Worm (Caenorhabditis elegans): ENCODE measurements around the gene Y105C5B.18.

DNA sequence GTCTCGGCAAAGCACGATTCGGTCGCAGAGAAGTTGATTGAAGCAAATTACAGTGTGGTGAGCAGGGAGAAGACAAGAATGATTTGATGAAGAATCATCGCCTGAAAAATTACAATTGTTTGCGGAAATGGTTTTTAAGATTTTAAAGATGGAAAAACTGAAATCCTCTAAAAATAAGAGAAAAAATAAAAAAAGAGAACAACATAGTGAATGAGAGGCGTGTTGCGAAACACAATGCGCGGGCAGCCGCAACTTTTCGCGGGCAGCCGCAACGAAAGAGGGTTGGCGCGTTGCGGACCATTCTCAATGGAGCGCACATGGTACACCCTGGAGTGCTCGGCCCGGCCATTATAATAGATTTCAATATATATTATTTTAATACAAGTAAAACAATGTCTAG lies 30.1 kb downstream of the Y105C5B.18 start, which contains the start of gene Y105C5B.20:
- no peak for TF ChIP-seq ceh-20 (GFP tag; IDR thresholded peaks at IDR 0.05)
- TF ChIP-seq mdl-1 (tag; optimal IDR thresholded peaks at IDR 0.05) = no peak
- TF ChIP-seq nhr-10 (tag; optimal IDR thresholded peaks at IDR 0.05) = no peak
- no peak for TF ChIP-seq nhr-11 (tag; optimal IDR thresholded peaks at IDR 0.05)
- no peak for TF ChIP-seq ama-1 (optimal IDR thresholded peaks at IDR 0.05)
- no peak for TF ChIP-seq lin-39 (tag; optimal IDR thresholded peaks at IDR 0.05)
- TF ChIP-seq skn-1 (tag; optimal IDR thresholded peaks at IDR 0.05) = no peak
- no peak for TF ChIP-seq egl-27 (tag; optimal IDR thresholded peaks at IDR 0.05)
- TF ChIP-seq fos-1 (tag; optimal IDR thresholded peaks at IDR 0.05) = no peak
- no peak for TF ChIP-seq spr-3 (GFP tag; optimal IDR thresholded peaks at IDR 0.05)
- no peak for TF ChIP-seq lsy-2 (tag; optimal IDR thresholded peaks at IDR 0.05)

Data from whole organism, L4 larva.